Worm (Caenorhabditis elegans): ENCODE results near the gene pbs-1.

Gene pbs-1

ce11 chrIV:1752480-1752879 lies 42.9 kb upstream of the pbs-1 start:
- TF ChIP-seq nfyb-1 (GFP tag; IDR thresholded peaks at IDR 0.05) (no peak), B0261.1 (tag; optimal IDR thresholded peaks at IDR 0.05) (no peak), C06A6.2 (GFP tag; conservative IDR thresholded peaks at IDR 0.05) (no peak), B0336.3 (GFP tag; IDR thresholded peaks at IDR 0.05) (no peak), zfh-2 (GFP tag; conservative IDR thresholded peaks at IDR 0.05) (peak; percentile 71)

- TF ChIP-seq K11D2.4 (GFP tag; IDR thresholded peaks at IDR 0.05) (0 out of 2 replicates have a peak, but pooled peaks have one; percentile 27), fkh-3 (tag; optimal IDR thresholded peaks at IDR 0.05) (no peak), madf-6 (GFP tag; IDR thresholded peaks at IDR 0.05) (peak; percentile 40; the same call in 1 of the 2 replicates), nhr-179 (tag; optimal IDR thresholded peaks at IDR 0.05) (no peak), cebp-1 (GFP tag; IDR thresholded peaks at IDR 0.05) (no peak), cebp-1 (tag; optimal IDR thresholded peaks at IDR 0.05) (peak; percentile 28), egrh-3 (GFP tag; IDR thresholded peaks at IDR 0.05) (peak; percentile 38; the same call in 1 of the 2 replicates)
Observed at ce11 chrIV:1751243-1751642, 41.7 kb upstream of the pbs-1 start.

ce11 chrIV:1745453-1746051 lies 36.0 kb upstream of the pbs-1 start, which contains the start of the genes Y41D4A.6 and Y41D4A.4:
Y41D4A.6 (minus strand) TSS chrIV:1745503.
Y41D4A.4 (plus strand) TSS chrIV:1746001.
- TF ChIP-seq tbp1 (GFP tag; optimal IDR thresholded peaks at IDR 0.05) (peak; percentile 60), ccch-3 (GFP tag; optimal IDR thresholded peaks at IDR 0.05) (peak; percentile 67), hrde-1 (tag; optimal IDR thresholded peaks at IDR 0.05; ENCODE audit: borderline replicate concordance) (no peak), bed-2 (GFP tag; IDR thresholded peaks at IDR 0.05) (peak; percentile 43; the same call in 1 of the 2 replicates), snpc-4 (GFP tag; optimal IDR thresholded peaks at IDR 0.05) (no peak), snpc-4 (tag; optimal IDR thresholded peaks at IDR 0.05) (peak; percentile 22 to 66 (median 58)), madf-6 (GFP tag; IDR thresholded peaks at IDR 0.05) (peak; percentile 53), lir-1 (GFP tag; conservative IDR thresholded peaks at IDR 0.05) (peak; percentile 56; the same call in 1 of the 2 replicates), unc-130 (GFP tag; optimal IDR thresholded peaks at IDR 0.05) (peak; percentile 94), pbrm-1 (GFP tag; IDR thresholded peaks at IDR 0.05) (peak; percentile 77), ceh-58 (GFP tag; IDR thresholded peaks at IDR 0.05) (no peak), ama-1 (optimal IDR thresholded peaks at IDR 0.05) (no peak), ama-1 (GFP tag; optimal IDR thresholded peaks at IDR 0.05) (no peak), unc-62 (GFP tag; optimal IDR thresholded peaks at IDR 0.05) (no peak), ekl-4 (GFP tag; IDR thresholded peaks at IDR 0.05) (0 out of 2 replicates have a peak, but pooled peaks have one; percentile 48), cebp-1 (GFP tag; IDR thresholded peaks at IDR 0.05) (peak; percentile 33; the same call in 1 of the 2 replicates), cebp-1 (tag; optimal IDR thresholded peaks at IDR 0.05) (peak; percentile 63), rcor-1 (GFP tag; IDR thresholded peaks at IDR 0.05) (peak; percentile 76), ztf-6 (GFP tag; IDR thresholded peaks at IDR 0.05) (peak; percentile 64; the same call in 1 of the 2 replicates), ztf-28 (GFP tag; IDR thresholded peaks at IDR 0.05) (peak; percentile 91), ceh-79 (tag; optimal IDR thresholded peaks at IDR 0.05) (no peak), akir-1 (GFP tag; optimal IDR thresholded peaks at IDR 0.05) (no peak), lsl-1 (GFP tag; optimal IDR thresholded peaks at IDR 0.05) (peak; percentile 70), ZK185.1 (tag; optimal IDR thresholded peaks at IDR 0.05; ENCODE audit: poor library complexity, severe bottlenecking) (peak; percentile 56), F55B11.4 (tag; optimal IDR thresholded peaks at IDR 0.05; ENCODE audit: borderline replicate concordance, insufficient read depth) (no peak), B0019.2 (GFP tag; conservative IDR thresholded peaks at IDR 0.05) (peak; percentile 77), dpff-1 (tag; optimal IDR thresholded peaks at IDR 0.05) (no peak), zim-3 (tag; optimal IDR thresholded peaks at IDR 0.05) (peak; percentile 32), athp-1 (tag; optimal IDR thresholded peaks at IDR 0.05) (peak; percentile 73), ceh-27 (GFP tag; optimal IDR thresholded peaks at IDR 0.05) (peak; percentile 81), B0261.1 (tag; optimal IDR thresholded peaks at IDR 0.05) (peak; percentile 3), snpc-1.3 (tag; optimal IDR thresholded peaks at IDR 0.05; ENCODE audit: insufficient read depth) (peak; percentile 25), F33H1.4 (GFP tag; IDR thresholded peaks at IDR 0.05) (peak; percentile 68), ztf-26 (tag; optimal IDR thresholded peaks at IDR 0.05) (no peak), nhr-80 (tag; optimal IDR thresholded peaks at IDR 0.05) (peak; percentile 65), F10E7.11 (tag; optimal IDR thresholded peaks at IDR 0.05) (no peak), ztf-18 (tag; optimal IDR thresholded peaks at IDR 0.05) (peak; percentile 66)

Measured in whole organism, young adult.